Fruit fly (Drosophila melanogaster) S2 (cell line): ENCODE data around the gene mRpL19.

Experiments used
- CG8478 ChIP-seq: fragments of >200 bp; optimal IDR thresholded peaks from 2 replicates; lab custom pipeline; 2018
- CTCF ChIP-seq, 2 experiments: fragments of >200 bp; optimal IDR thresholded peaks; 2 replicates each; lab custom pipeline; 2018

- TF ChIP-seq CG8478 (lab: Kevin White, UChicago) (no peak), CTCF (optimal IDR thresholded peaks at IDR 0.05; lab: Kevin White, UChicago) (no peak)
These were observed 19.2 kb upstream of the mRpL19 start, which contains the start of gene CG42489 for dm6 chr3R:8654666-8655065.
